Worm (Caenorhabditis elegans) whole organism, L3 larva: ENCODE measurements around the gene C42C1.12.

Experiments
- R02D3.7 ChIP-seq: fragments of 150-350 bp; optimal IDR thresholded peaks from 2 replicates; lab custom pipeline; 2014; ENCODE audit warnings: missing biosample characterization, missing genetic modification characterization
- jun-1 ChIP-seq: fragments of 150-350 bp; optimal IDR thresholded peaks from 2 replicates; lab custom pipeline; 2014; ENCODE audit warnings: missing biosample characterization, missing genetic modification reagents, missing genetic modification characterization
- nfya-1 ChIP-seq: sonication (generic microtip); optimal IDR thresholded peaks from 2 replicates; lab custom pipeline; 2017; ENCODE audit warnings: missing genetic modification characterization, mild to moderate bottlenecking, missing compliant biosample characterization, antibody characterized with exemption, moderate library complexity; ENCODE audit not compliant: insufficient read depth
- nhr-25 ChIP-seq: sonication (generic microtip); optimal IDR thresholded peaks from 2 replicates; lab custom pipeline; 2017; ENCODE audit warnings: missing biosample characterization, missing genetic modification characterization
- nhr-28 ChIP-seq: fragments of 150-350 bp; optimal IDR thresholded peaks from 2 replicates; lab custom pipeline; 2014; ENCODE audit warnings: missing biosample characterization, missing genetic modification characterization
- pha-4 ChIP-seq: fragments of 150-350 bp; optimal IDR thresholded peaks from 2 replicates; lab custom pipeline; 2014; ENCODE audit warnings: missing biosample characterization, missing genetic modification reagents, missing genetic modification characterization
- unc-39 ChIP-seq: sonication (generic microtip); optimal IDR thresholded peaks from 4 replicates; lab custom pipeline; 2017; ENCODE audit warnings: missing biosample characterization, missing genetic modification characterization

ce11 chrIV:12252579-12252978 lies 29.4 kb downstream of the C42C1.12 start, which contains the start of gene dnj-26:
- TF ChIP-seq nfya-1 (tag; lab: Kevin White, UChicago), result no peak
- TF ChIP-seq R02D3.7 (tag; lab: Kevin White, UChicago), result no peak
- TF ChIP-seq pha-4 (tag; lab: Kevin White, UChicago), result no peak
- no peak for TF ChIP-seq nhr-25 (tag; lab: Kevin White, UChicago)
- TF ChIP-seq nhr-28 (tag; lab: Kevin White, UChicago), result no peak
- no peak for TF ChIP-seq unc-39 (tag; lab: Kevin White, UChicago)
- no peak for TF ChIP-seq jun-1
